Fruit fly (Drosophila melanogaster): Measurements from ENCODE around the gene tbrd-1.

Gene tbrd-1

DNA sequence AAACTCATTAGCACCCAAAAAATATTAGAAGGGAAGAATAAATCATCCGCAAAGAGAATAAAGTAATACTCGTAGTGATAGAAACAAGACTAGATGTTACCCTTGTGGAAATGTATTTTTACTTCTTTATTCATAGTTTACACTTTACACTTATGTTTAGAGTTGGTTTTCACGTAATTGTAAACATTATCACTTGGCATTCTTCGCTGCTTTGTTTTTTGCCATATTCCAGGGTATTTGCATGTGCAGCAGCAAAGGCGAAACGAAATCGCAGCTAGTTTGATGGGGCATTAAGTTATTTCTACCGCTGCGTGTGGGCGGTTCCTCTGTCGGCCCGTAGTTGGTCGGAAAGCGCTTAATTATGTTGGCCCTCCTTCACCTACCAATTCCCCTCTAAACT is 21.6 kb downstream of the tbrd-1 start:
- no peak for TF ChIP-seq EcR (GFP tag; optimal IDR thresholded peaks at IDR 0.05)
- TF ChIP-seq pan (optimal IDR thresholded peaks at IDR 0.05), result no peak
- no peak for TF ChIP-seq CG8478 (optimal IDR thresholded peaks at IDR 0.05)
- TF ChIP-seq Dll (optimal IDR thresholded peaks at IDR 0.05), result no peak
- no peak for TF ChIP-seq usp (GFP tag; optimal IDR thresholded peaks at IDR 0.05)
- no peak for TF ChIP-seq psq (optimal IDR thresholded peaks at IDR 0.05)

dm6 chr3R:23869965-23870364 is 23.4 kb downstream of the tbrd-1 start:
- TF ChIP-seq CG8478 (optimal IDR thresholded peaks at IDR 0.05) (no peak), pan (optimal IDR thresholded peaks at IDR 0.05) (no peak), EcR (GFP tag; optimal IDR thresholded peaks at IDR 0.05) (no peak)

dm6 chr3R:23869203-23869892 is 24.0 kb downstream of the tbrd-1 start:
- TF ChIP-seq psq (optimal IDR thresholded peaks at IDR 0.05) (no peak), pan (optimal IDR thresholded peaks at IDR 0.05) (no peak), EcR (GFP tag; optimal IDR thresholded peaks at IDR 0.05) (no peak), Dll (optimal IDR thresholded peaks at IDR 0.05) (no peak), CG8478 (optimal IDR thresholded peaks at IDR 0.05) (no peak), usp (GFP tag; optimal IDR thresholded peaks at IDR 0.05) (no peak)

DNA sequence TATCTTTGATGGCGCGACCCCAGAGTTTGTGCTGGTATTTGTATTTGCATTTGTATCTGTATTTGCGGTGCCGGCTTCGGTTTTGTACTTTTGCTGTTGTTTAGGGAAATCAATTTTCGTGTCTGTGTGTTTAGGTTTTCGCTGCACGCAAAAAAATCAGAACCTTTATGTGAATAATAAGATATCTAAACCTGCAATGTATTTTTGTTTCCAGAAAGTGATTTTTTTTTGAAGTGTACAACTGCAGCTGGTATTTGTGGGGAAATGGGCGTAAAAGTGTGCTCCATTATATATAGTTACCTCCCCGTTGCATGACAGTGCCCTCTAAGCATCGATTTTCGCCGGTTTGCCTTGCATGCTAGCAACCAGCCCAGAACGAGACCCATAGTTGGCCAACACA is 25.5 kb downstream of the tbrd-1 start:
- no peak for TF ChIP-seq pan (optimal IDR thresholded peaks at IDR 0.05)
- no peak for TF ChIP-seq Dll (optimal IDR thresholded peaks at IDR 0.05)
- no peak for TF ChIP-seq usp (GFP tag; optimal IDR thresholded peaks at IDR 0.05)

dm6 chr3R:23867194-23867593 is 26.2 kb downstream of the tbrd-1 start:
- TF ChIP-seq pan (optimal IDR thresholded peaks at IDR 0.05) (no peak), EcR (GFP tag; optimal IDR thresholded peaks at IDR 0.05) (no peak), usp (GFP tag; optimal IDR thresholded peaks at IDR 0.05) (no peak), psq (optimal IDR thresholded peaks at IDR 0.05) (no peak), Dll (optimal IDR thresholded peaks at IDR 0.05) (no peak), CG8478 (optimal IDR thresholded peaks at IDR 0.05) (no peak)

dm6 chr3R:23849599-23849998 is 43.8 kb downstream of the tbrd-1 start:
- TF ChIP-seq EcR (GFP tag; optimal IDR thresholded peaks at IDR 0.05) (no peak), Dll (optimal IDR thresholded peaks at IDR 0.05) (no peak)

DNA sequence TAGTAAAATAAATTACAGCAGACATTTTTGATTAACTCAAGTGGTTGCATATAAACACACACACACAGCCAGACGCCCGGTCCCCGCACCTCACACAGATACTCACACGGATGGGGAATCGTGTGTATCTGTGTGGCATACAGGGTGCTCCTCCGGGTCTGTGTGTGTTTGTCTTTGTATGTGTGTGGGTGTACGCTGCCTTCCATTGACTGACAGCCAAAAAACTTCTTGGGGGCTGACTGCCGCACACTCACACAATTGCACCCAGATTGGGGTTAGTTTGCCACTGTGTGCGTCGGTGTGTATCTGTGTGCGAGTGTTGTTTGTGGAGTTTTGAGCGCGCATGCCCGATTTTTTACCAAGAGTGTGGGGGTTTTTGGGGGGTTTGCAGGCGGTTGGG is 47.3 kb downstream of the tbrd-1 start:
- TF ChIP-seq Dll (optimal IDR thresholded peaks at IDR 0.05) (no peak), psq (optimal IDR thresholded peaks at IDR 0.05) (no peak), CG8478 (optimal IDR thresholded peaks at IDR 0.05) (no peak), pan (optimal IDR thresholded peaks at IDR 0.05) (no peak), usp (GFP tag; optimal IDR thresholded peaks at IDR 0.05) (no peak), EcR (GFP tag; optimal IDR thresholded peaks at IDR 0.05) (no peak)
